Fruit fly (Drosophila melanogaster) whole organism, embryonic: ENCODE results near the gene Hsp22.
A peak's percentile ranks its signal among the peaks of the same experiment; 100 is the strongest.

ENCODE experiments used
- Adf1 ChIP-seq: fragments of 200-800 bp; sonication (Bioruptor generic); IDR thresholded peaks from 2 replicates; pipeline ENCODE4 v1.3.6; 2022; ENCODE audit warnings: missing biosample characterization, missing genetic modification characterization
- Atf6 ChIP-seq: fragments of 200-800 bp; sonication (Bioruptor generic); IDR thresholded peaks from 2 replicates; pipeline ENCODE4 v1.3.6; 2022; ENCODE audit warnings: missing biosample characterization, missing genetic modification characterization
- Blimp-1 ChIP-seq: fragments of 200-800 bp; sonication (Bioruptor generic); optimal IDR thresholded peaks from 3 replicates; lab custom pipeline; 2018; ENCODE audit warnings: missing biosample characterization, missing genetic modification characterization, mild to moderate bottlenecking, moderate library complexity, missing genetic modification reagents
- CG10431 ChIP-seq: fragments of 200-800 bp; sonication (Bioruptor generic); optimal IDR thresholded peaks from 3 replicates; lab custom pipeline; 2018; ENCODE audit warnings: missing biosample characterization, mild to moderate bottlenecking, missing genetic modification characterization
- CG11560 ChIP-seq: fragments of 200-800 bp; sonication (Bioruptor generic); IDR thresholded peaks from 3 replicates; pipeline ENCODE4 v1.3.6; 2022; ENCODE audit warnings: missing biosample characterization, missing genetic modification characterization
- CG11696 ChIP-seq: fragments of 200-800 bp; sonication (Bioruptor generic); IDR thresholded peaks from 2 replicates; pipeline ENCODE4 v1.3.6; 2022; ENCODE audit warnings: missing biosample characterization, missing genetic modification characterization
- CG12942 ChIP-seq: fragments of 200-800 bp; sonication (Bioruptor generic); optimal IDR thresholded peaks from 3 replicates; lab custom pipeline; 2016; ENCODE audit warnings: missing biosample characterization, missing genetic modification characterization
- CG13296 ChIP-seq: fragments of 200-800 bp; sonication (Bioruptor generic); optimal IDR thresholded peaks from 3 replicates; lab custom pipeline; 2018; ENCODE audit warnings: missing biosample characterization, mild to moderate bottlenecking, missing genetic modification characterization
- CG15601 ChIP-seq: fragments of 200-800 bp; sonication (Bioruptor generic); optimal IDR thresholded peaks from 3 replicates; lab custom pipeline; 2019; ENCODE audit warnings: missing biosample characterization, mild to moderate bottlenecking, missing genetic modification characterization, moderate library complexity
- CG18262 ChIP-seq: fragments of 200-800 bp; optimal IDR thresholded peaks from 3 replicates; lab custom pipeline; 2019; ENCODE audit warnings: missing biosample characterization, mild to moderate bottlenecking, missing genetic modification characterization, moderate library complexity
- CG18764 ChIP-seq: fragments of 200-800 bp; sonication (Bioruptor generic); optimal IDR thresholded peaks from 3 replicates; lab custom pipeline; 2016; ENCODE audit warnings: missing biosample characterization, missing genetic modification characterization
- CG2712 ChIP-seq: fragments of 200-800 bp; optimal IDR thresholded peaks from 3 replicates; lab custom pipeline; 2019; ENCODE audit warnings: missing biosample characterization, mild to moderate bottlenecking, missing genetic modification characterization, moderate library complexity
- CG31365 ChIP-seq: fragments of 200-800 bp; sonication (Bioruptor generic); optimal IDR thresholded peaks from 2 replicates; lab custom pipeline; 2018; ENCODE audit warnings: missing biosample characterization, mild to moderate bottlenecking, missing genetic modification characterization
- CG3281 ChIP-seq: fragments of 200-800 bp; sonication (Bioruptor generic); optimal IDR thresholded peaks from 3 replicates; lab custom pipeline; 2017; ENCODE audit warnings: missing biosample characterization, mild to moderate bottlenecking, missing genetic modification characterization
- CG34224 ChIP-seq: fragments of 200-800 bp; sonication (Bioruptor generic); IDR thresholded peaks from 3 replicates; pipeline ENCODE4 v1.3.6; 2022; ENCODE audit warnings: missing biosample characterization, missing genetic modification characterization; ENCODE audit not compliant: partially characterized antibody
- CG6272 ChIP-seq: fragments of 200-800 bp; sonication (Bioruptor generic); IDR thresholded peaks from 2 replicates; pipeline ENCODE4 v1.3.6; 2022; ENCODE audit warnings: missing biosample characterization, missing genetic modification characterization
- CG7357 ChIP-seq: fragments of 200-800 bp; sonication (Bioruptor generic); IDR thresholded peaks from 3 replicates; pipeline ENCODE4 v1.3.6; 2022; ENCODE audit warnings: missing biosample characterization, missing genetic modification characterization
- CG8089 ChIP-seq: fragments of 200-800 bp; sonication (Bioruptor generic); optimal IDR thresholded peaks from 3 replicates; lab custom pipeline; 2016; ENCODE audit warnings: missing biosample characterization, missing genetic modification characterization
- CG9609 ChIP-seq: fragments of 200-800 bp; sonication (Bioruptor generic); optimal IDR thresholded peaks from 3 replicates; lab custom pipeline; 2016; ENCODE audit warnings: missing biosample characterization, missing genetic modification characterization
- D19A ChIP-seq: fragments of 200-800 bp; optimal IDR thresholded peaks from 3 replicates; lab custom pipeline; 2019; ENCODE audit warnings: missing biosample characterization, mild to moderate bottlenecking, missing genetic modification characterization, moderate library complexity
- Deaf1 ChIP-seq: fragments of 200-800 bp; optimal IDR thresholded peaks from 3 replicates; lab custom pipeline; 2019; ENCODE audit warnings: missing biosample characterization, mild to moderate bottlenecking, missing genetic modification characterization, moderate library complexity
- Ets97D ChIP-seq: fragments of 200-800 bp; sonication (Bioruptor generic); optimal IDR thresholded peaks from 3 replicates; lab custom pipeline; 2016; ENCODE audit warnings: missing biosample characterization, missing genetic modification characterization
- H15 ChIP-seq: fragments of 200-800 bp; sonication (Bioruptor generic); IDR thresholded peaks from 3 replicates; pipeline ENCODE4 v1.3.6; 2022; ENCODE audit warnings: missing biosample characterization, missing genetic modification characterization
- Hmr ChIP-seq: fragments of 200-800 bp; sonication (Bioruptor generic); optimal IDR thresholded peaks from 3 replicates; lab custom pipeline; 2017; ENCODE audit warnings: mild to moderate bottlenecking, missing biosample characterization, missing genetic modification reagents, missing genetic modification characterization
- Hr3 ChIP-seq: fragments of 200-800 bp; sonication (Bioruptor generic); optimal IDR thresholded peaks from 3 replicates; lab custom pipeline; 2016; ENCODE audit warnings: missing biosample characterization, missing genetic modification characterization
- Max ChIP-seq: fragments of 200-800 bp; sonication (Bioruptor generic); optimal IDR thresholded peaks from 2 replicates; lab custom pipeline; 2016; ENCODE audit warnings: missing biosample characterization, mild to moderate bottlenecking, missing genetic modification characterization
- NC2α ChIP-seq: fragments of 200-800 bp; sonication (Bioruptor generic); optimal IDR thresholded peaks from 2 replicates; lab custom pipeline; 2016; ENCODE audit warnings: missing biosample characterization, missing genetic modification characterization
- Neu2 ChIP-seq: fragments of 200-800 bp; sonication (Bioruptor generic); optimal IDR thresholded peaks from 3 replicates; lab custom pipeline; 2016; ENCODE audit warnings: missing biosample characterization, missing genetic modification characterization, borderline replicate concordance
- Nf-YB ChIP-seq: fragments of 200-800 bp; sonication (Bioruptor generic); optimal IDR thresholded peaks from 3 replicates; lab custom pipeline; 2019; ENCODE audit warnings: missing biosample characterization, mild to moderate bottlenecking, missing genetic modification characterization, moderate library complexity
- Oli ChIP-seq: fragments of 200-800 bp; sonication (Bioruptor generic); optimal IDR thresholded peaks from 2 replicates; lab custom pipeline; 2018; ENCODE audit warnings: missing biosample characterization, mild to moderate bottlenecking, missing genetic modification characterization, moderate library complexity
- PHDP ChIP-seq: fragments of 200-800 bp; sonication (Bioruptor generic); optimal IDR thresholded peaks from 3 replicates; lab custom pipeline; 2018; ENCODE audit warnings: missing biosample characterization, mild to moderate bottlenecking, missing genetic modification characterization, moderate library complexity
- Sox102F ChIP-seq: fragments of 200-800 bp; sonication (Bioruptor generic); optimal IDR thresholded peaks from 2 replicates; lab custom pipeline; 2018; ENCODE audit warnings: missing biosample characterization, mild to moderate bottlenecking, missing genetic modification characterization, moderate library complexity
- Vsx1 ChIP-seq: fragments of 200-800 bp; sonication (Bioruptor generic); optimal IDR thresholded peaks from 2 replicates; lab custom pipeline; 2017; ENCODE audit warnings: missing biosample characterization, mild to moderate bottlenecking, missing genetic modification characterization, missing genetic modification reagents
- amos ChIP-seq: fragments of 200-800 bp; sonication (Bioruptor generic); IDR thresholded peaks from 2 replicates; pipeline ENCODE4 v1.3.6; 2022; ENCODE audit warnings: missing biosample characterization, missing genetic modification characterization; ENCODE audit not compliant: partially characterized antibody
- aop ChIP-seq: fragments of 200-800 bp; sonication (Bioruptor generic); IDR thresholded peaks from 2 replicates; pipeline ENCODE4 v1.3.6; 2022; ENCODE audit warnings: missing biosample characterization, missing genetic modification characterization
- ato ChIP-seq: fragments of 200-800 bp; sonication (Bioruptor generic); IDR thresholded peaks from 2 replicates; pipeline ENCODE4 v1.3.6; 2022; ENCODE audit warnings: missing biosample characterization, missing genetic modification characterization; ENCODE audit not compliant: partially characterized antibody
- bowl ChIP-seq: fragments of 200-800 bp; sonication (Bioruptor generic); IDR thresholded peaks from 2 replicates; pipeline ENCODE4 v1.3.6; 2022; ENCODE audit warnings: missing biosample characterization, missing genetic modification characterization
- ci ChIP-seq: fragments of 200-800 bp; sonication (Bioruptor generic); IDR thresholded peaks from 3 replicates; pipeline ENCODE4 v1.3.6; 2022; ENCODE audit warnings: missing biosample characterization, missing genetic modification characterization
- da ChIP-seq: fragments of 200-800 bp; sonication (Bioruptor generic); optimal IDR thresholded peaks from 2 replicates; lab custom pipeline; 2016; ENCODE audit warnings: missing biosample characterization, missing genetic modification characterization
- dmrt99B ChIP-seq: fragments of 200-800 bp; sonication (Bioruptor generic); optimal IDR thresholded peaks from 2 replicates; lab custom pipeline; 2018; ENCODE audit warnings: missing biosample characterization, mild to moderate bottlenecking, missing genetic modification characterization, moderate library complexity
- dpn ChIP-seq, 2 experiments: fragments of 200-800 bp; sonication (Bioruptor generic); optimal IDR thresholded peaks; 3 replicates each; lab custom pipeline; 2016; ENCODE audit warnings: missing biosample characterization in 2 of 2, missing genetic modification characterization in 2 of 2
- eyg ChIP-seq: fragments of 200-800 bp; sonication (Bioruptor generic); optimal IDR thresholded peaks from 3 replicates; lab custom pipeline; 2016; ENCODE audit warnings: missing biosample characterization, missing genetic modification characterization
- h ChIP-seq: fragments of >200 bp; optimal IDR thresholded peaks from 2 replicates; lab custom pipeline; 2017
- ham ChIP-seq: fragments of 200-800 bp; sonication (Bioruptor generic); IDR thresholded peaks from 2 replicates; pipeline ENCODE4 v1.3.6; 2022; ENCODE audit warnings: missing biosample characterization, missing genetic modification characterization
- jing ChIP-seq: fragments of 200-800 bp; sonication (Bioruptor generic); optimal IDR thresholded peaks from 2 replicates; lab custom pipeline; 2018; ENCODE audit warnings: missing biosample characterization, mild to moderate bottlenecking, missing genetic modification characterization
- mirr ChIP-seq: fragments of 200-800 bp; sonication (Bioruptor generic); optimal IDR thresholded peaks from 3 replicates; lab custom pipeline; 2018; ENCODE audit warnings: missing biosample characterization, mild to moderate bottlenecking, missing genetic modification characterization
- nerfin-1 ChIP-seq: fragments of 200-800 bp; sonication (Bioruptor generic); optimal IDR thresholded peaks from 3 replicates; lab custom pipeline; 2019; ENCODE audit warnings: missing biosample characterization, mild to moderate bottlenecking, missing genetic modification characterization, moderate library complexity
- odd ChIP-seq: fragments of 200-800 bp; sonication (Bioruptor generic); optimal IDR thresholded peaks from 2 replicates; lab custom pipeline; 2017; ENCODE audit warnings: missing biosample characterization, mild to moderate bottlenecking, missing genetic modification characterization
- ranshi ChIP-seq: fragments of 200-800 bp; sonication (Bioruptor generic); IDR thresholded peaks from 2 replicates; pipeline ENCODE4 v1.3.6; 2022; ENCODE audit warnings: missing biosample characterization, missing genetic modification characterization
- sisA ChIP-seq: fragments of 200-800 bp; sonication (Bioruptor generic); IDR thresholded peaks from 2 replicates; pipeline ENCODE4 v1.3.6; 2022; ENCODE audit warnings: missing biosample characterization, missing genetic modification characterization

Gene Hsp22

DNA sequence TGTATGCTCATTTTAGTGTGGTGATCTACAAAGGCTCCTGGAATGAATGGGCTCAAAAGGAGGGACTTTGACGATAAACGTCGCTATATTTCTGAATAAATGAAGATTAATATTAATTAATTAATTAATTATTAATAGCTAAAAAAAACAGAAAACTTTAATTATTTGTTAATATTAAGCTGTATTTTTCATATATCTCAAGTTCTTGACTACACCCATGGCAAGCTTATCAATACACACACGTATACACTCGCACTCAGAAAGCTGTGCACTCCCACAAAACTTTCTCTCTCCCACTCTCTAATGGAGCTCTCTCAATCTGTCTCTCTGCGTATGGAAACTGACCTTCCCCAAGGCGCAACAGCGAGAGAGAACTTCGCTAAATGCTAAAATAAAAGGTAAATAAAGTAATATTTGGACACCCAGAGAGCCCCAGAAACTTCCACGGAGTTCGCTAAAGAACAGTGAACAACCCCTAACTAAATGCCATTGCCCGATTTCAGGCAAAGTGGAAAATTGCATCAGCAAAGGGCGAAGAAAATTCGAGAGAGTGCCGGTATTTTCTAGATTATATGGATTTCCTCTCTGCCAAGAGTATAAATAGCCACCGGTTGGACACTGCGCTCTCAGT lies 758 bp downstream of the Hsp22 start (continued):
- TF ChIP-seq Hr3 (GFP tag; lab: Kevin White, UChicago) (peak; percentile 37), CG7357 (GFP tag; lab: Robert Waterston, UW) (no peak), CG18262 (peak; percentile 65), sisA (GFP tag; lab: Robert Waterston, UW) (peak; percentile 72), Atf6 (GFP tag; lab: Robert Waterston, UW) (peak; percentile 62), Ets97D (GFP tag; lab: Kevin White, UChicago) (no peak), dmrt99B (tag; lab: Kevin White, UChicago) (peak; percentile 78), mirr (no peak), Sox102F (GFP tag; lab: Kevin White, UChicago) (peak; percentile 76), ato (GFP tag; lab: Robert Waterston, UW) (no peak), CG34224 (GFP tag; lab: Robert Waterston, UW) (peak; percentile 53; the same call in 1 of the 3 replicates), jing (no peak), CG12942 (no peak), CG9609 (GFP tag; lab: Kevin White, UChicago) (no peak), CG6272 (GFP tag; lab: Robert Waterston, UW) (no peak), Hmr (peak; percentile 79), CG31365 (tag; lab: Kevin White, UChicago) (no peak), da (GFP tag; lab: Kevin White, UChicago) (no peak), CG8089 (GFP tag; lab: Kevin White, UChicago) (no peak), CG15601 (peak; percentile 64), CG11696 (peak; percentile 58), Nf-YB (peak; percentile 30), CG11560 (tag; lab: Robert Waterston, UW) (no peak), CG18764 (GFP tag; lab: Kevin White, UChicago) (peak; percentile 36), H15 (GFP tag; lab: Robert Waterston, UW) (peak; percentile 62; the same call in 1 of the 3 replicates), Vsx1 (GFP tag; lab: Kevin White, UChicago) (peak; percentile 66), ci (GFP tag; lab: Robert Waterston, UW) (peak; percentile 91), Blimp-1 (GFP tag; lab: Kevin White, UChicago) (peak; percentile 78), nerfin-1 (tag; lab: Kevin White, UChicago) (peak; percentile 98), Max (GFP tag; lab: Kevin White, UChicago) (peak; percentile 30), odd (GFP tag; lab: Kevin White, UChicago) (peak; percentile 69), CG2712 (tag; lab: Kevin White, UChicago) (peak; percentile 72), NC2α (GFP tag; lab: Kevin White, UChicago) (no peak), amos (GFP tag; lab: Robert Waterston, UW) (no peak), bowl (peak; percentile 45; the same call in 1 of the 2 replicates), Neu2 (GFP tag; lab: Kevin White, UChicago) (no peak), CG10431 (GFP tag; lab: Kevin White, UChicago) (no peak), CG13296 (GFP tag; lab: Kevin White, UChicago) (peak; percentile 79), CG3281 (GFP tag; lab: Kevin White, UChicago) (peak; percentile 77), dpn (GFP tag; optimal IDR thresholded peaks at IDR 0.05; lab: Kevin White, UChicago) (peak in 1 of 2 experiments; percentile 43), D19A (tag; lab: Kevin White, UChicago) (peak; percentile 6), h (lab: Kevin White, UChicago) (no peak), aop (GFP tag; lab: Robert Waterston, UW) (no peak), eyg (GFP tag; lab: Kevin White, UChicago) (no peak), PHDP (peak; percentile 73), Deaf1 (tag; lab: Kevin White, UChicago) (no peak), ranshi (GFP tag; lab: Robert Waterston, UW) (peak; percentile 66), Oli (tag; lab: Kevin White, UChicago) (peak; percentile 72), ham (GFP tag; lab: Robert Waterston, UW) (no peak), Adf1 (GFP tag; lab: Robert Waterston, UW) (no peak)
